Fruit fly (Drosophila melanogaster) whole organism, prepupa: ENCODE measurements around the gene Chd64.

ENCODE experiments used
- Blimp-1 ChIP-seq: fragments of 200-800 bp; sonication (Bioruptor generic); optimal IDR thresholded peaks from 3 replicates; lab custom pipeline; 2017; ENCODE audit warnings: missing biosample characterization, missing genetic modification characterization, mild to moderate bottlenecking, moderate library complexity, missing genetic modification reagents
- CG10631 ChIP-seq: fragments of 200-800 bp; sonication (Bioruptor generic); optimal IDR thresholded peaks from 2 replicates; lab custom pipeline; 2016; ENCODE audit warnings: missing biosample characterization, missing genetic modification characterization
- CG11762 ChIP-seq: fragments of 200-800 bp; sonication (Bioruptor generic); optimal IDR thresholded peaks from 3 replicates; lab custom pipeline; 2016; ENCODE audit warnings: missing biosample characterization, missing genetic modification characterization; ENCODE audit not compliant: insufficient read depth
- CG15336 ChIP-seq: fragments of 200-800 bp; sonication (Bioruptor generic); IDR thresholded peaks from 2 replicates; pipeline ENCODE4 v1.3.6; 2022; ENCODE audit warnings: missing biosample characterization, missing genetic modification characterization
- CG1621 ChIP-seq: fragments of 200-800 bp; sonication (Bioruptor generic); optimal IDR thresholded peaks from 3 replicates; lab custom pipeline; 2018; ENCODE audit warnings: missing biosample characterization, mild to moderate bottlenecking, missing genetic modification characterization
- CG16779 ChIP-seq: fragments of 200-800 bp; sonication (Bioruptor generic); optimal IDR thresholded peaks from 3 replicates; lab custom pipeline; 2017; ENCODE audit warnings: missing biosample characterization, mild to moderate bottlenecking, missing genetic modification characterization
- CG31627 ChIP-seq: fragments of 200-800 bp; sonication (Bioruptor generic); optimal IDR thresholded peaks from 3 replicates; lab custom pipeline; 2016; ENCODE audit warnings: missing biosample characterization, missing genetic modification characterization
- CG3919 ChIP-seq: fragments of 200-800 bp; sonication (Bioruptor generic); optimal IDR thresholded peaks from 3 replicates; lab custom pipeline; 2016; ENCODE audit warnings: missing biosample characterization, missing genetic modification characterization
- CG6163 ChIP-seq: fragments of 200-800 bp; sonication (Bioruptor generic); IDR thresholded peaks from 3 replicates; pipeline ENCODE4 v1.3.6; 2022; ENCODE audit warnings: missing biosample characterization, missing genetic modification characterization
- CG6276 ChIP-seq: fragments of 200-800 bp; sonication (Bioruptor generic); optimal IDR thresholded peaks from 2 replicates; lab custom pipeline; 2017; ENCODE audit warnings: missing biosample characterization, mild to moderate bottlenecking, missing genetic modification characterization
- CG6792 ChIP-seq: fragments of 200-800 bp; sonication (Bioruptor generic); optimal IDR thresholded peaks from 3 replicates; lab custom pipeline; 2016; ENCODE audit warnings: missing biosample characterization, missing genetic modification characterization
- CG6808 ChIP-seq: fragments of 200-800 bp; sonication (Bioruptor generic); optimal IDR thresholded peaks from 3 replicates; lab custom pipeline; 2017; ENCODE audit warnings: missing biosample characterization, missing genetic modification characterization, mild to moderate bottlenecking, moderate library complexity, missing genetic modification reagents
- CG6854 ChIP-seq: fragments of 200-800 bp; sonication (Bioruptor generic); optimal IDR thresholded peaks from 2 replicates; lab custom pipeline; 2017; ENCODE audit warnings: missing biosample characterization, mild to moderate bottlenecking, missing genetic modification characterization
- CG7368 ChIP-seq: fragments of 200-800 bp; sonication (Bioruptor generic); optimal IDR thresholded peaks from 3 replicates; lab custom pipeline; 2016; ENCODE audit warnings: missing biosample characterization, missing genetic modification characterization
- CG8119 ChIP-seq: fragments of 200-800 bp; sonication (Bioruptor generic); IDR thresholded peaks from 3 replicates; pipeline ENCODE4 v1.3.6; 2022; ENCODE audit warnings: missing biosample characterization, missing genetic modification characterization
- CG8319 ChIP-seq: fragments of 200-800 bp; sonication (Bioruptor generic); optimal IDR thresholded peaks from 3 replicates; lab custom pipeline; 2016; ENCODE audit warnings: missing biosample characterization, missing genetic modification characterization
- CG9139 ChIP-seq: fragments of 200-800 bp; sonication (Bioruptor generic); optimal IDR thresholded peaks from 3 replicates; lab custom pipeline; 2017; ENCODE audit warnings: missing biosample characterization, mild to moderate bottlenecking, missing genetic modification characterization
- Eip75B ChIP-seq: fragments of 200-800 bp; sonication (Bioruptor generic); optimal IDR thresholded peaks from 3 replicates; lab custom pipeline; 2016; ENCODE audit warnings: missing biosample characterization, missing genetic modification characterization
- Eip78C ChIP-seq: fragments of 200-800 bp; sonication (Bioruptor generic); peaks from one replicate; lab custom pipeline; 2016; ENCODE audit warnings: missing biosample characterization, missing genetic modification characterization
- Ets21C ChIP-seq: fragments of 200-800 bp; sonication (Bioruptor generic); optimal IDR thresholded peaks from 3 replicates; lab custom pipeline; 2016; ENCODE audit warnings: missing biosample characterization, missing genetic modification characterization
- Ets96B ChIP-seq: fragments of 200-800 bp; optimal IDR thresholded peaks from 2 replicates; lab custom pipeline; 2019; ENCODE audit warnings: missing biosample characterization, mild to moderate bottlenecking, missing genetic modification characterization, moderate library complexity
- Hr39 ChIP-seq: fragments of 200-800 bp; sonication (Bioruptor generic); optimal IDR thresholded peaks from 2 replicates; lab custom pipeline; 2016; ENCODE audit warnings: missing biosample characterization, missing genetic modification characterization
- Lpt ChIP-seq: fragments of 200-800 bp; sonication (Bioruptor generic); optimal IDR thresholded peaks from 3 replicates; lab custom pipeline; 2016; ENCODE audit warnings: missing biosample characterization, missing genetic modification characterization
- Smox ChIP-seq: fragments of 200-800 bp; sonication (Bioruptor generic); optimal IDR thresholded peaks from 3 replicates; lab custom pipeline; 2016; ENCODE audit warnings: missing biosample characterization, missing genetic modification characterization
- Sox102F ChIP-seq: fragments of 200-800 bp; sonication (Bioruptor generic); optimal IDR thresholded peaks from 2 replicates; lab custom pipeline; 2016; ENCODE audit warnings: missing biosample characterization, mild to moderate bottlenecking, missing genetic modification characterization
- Sox14 ChIP-seq: fragments of 200-800 bp; sonication (Bioruptor generic); optimal IDR thresholded peaks from 3 replicates; lab custom pipeline; 2016; ENCODE audit warnings: missing biosample characterization, missing genetic modification characterization
- acj6 ChIP-seq: fragments of 200-800 bp; sonication (Bioruptor generic); optimal IDR thresholded peaks from 3 replicates; lab custom pipeline; 2016; ENCODE audit warnings: missing biosample characterization, missing genetic modification characterization
- dac ChIP-seq: fragments of 200-800 bp; sonication (Bioruptor generic); optimal IDR thresholded peaks from 2 replicates; lab custom pipeline; 2017; ENCODE audit warnings: missing biosample characterization, mild to moderate bottlenecking, missing genetic modification characterization
- dsx ChIP-seq: fragments of 200-800 bp; optimal IDR thresholded peaks from 3 replicates; lab custom pipeline; 2019; ENCODE audit warnings: missing biosample characterization, mild to moderate bottlenecking, missing genetic modification characterization, moderate library complexity; ENCODE audit not compliant: poor library complexity, severe bottlenecking
- eg ChIP-seq: fragments of 200-800 bp; sonication (Bioruptor generic); IDR thresholded peaks from 3 replicates; pipeline ENCODE4 v1.3.6; 2022; ENCODE audit warnings: missing biosample characterization, missing genetic modification characterization
- esn ChIP-seq: fragments of 200-800 bp; sonication (Bioruptor generic); optimal IDR thresholded peaks from 2 replicates; lab custom pipeline; 2016; ENCODE audit warnings: missing biosample characterization, mild to moderate bottlenecking, missing genetic modification characterization, moderate library complexity
- fd85E ChIP-seq: fragments of 200-800 bp; sonication (Bioruptor generic); optimal IDR thresholded peaks from 3 replicates; lab custom pipeline; 2016; ENCODE audit warnings: missing biosample characterization, missing genetic modification characterization
- fkh ChIP-seq: fragments of 200-800 bp; sonication (Bioruptor generic); optimal IDR thresholded peaks from 3 replicates; lab custom pipeline; 2017; ENCODE audit warnings: missing biosample characterization, mild to moderate bottlenecking, missing genetic modification characterization, moderate library complexity
- lz ChIP-seq: fragments of 200-800 bp; sonication (Bioruptor generic); optimal IDR thresholded peaks from 3 replicates; lab custom pipeline; 2016; ENCODE audit warnings: missing biosample characterization, missing genetic modification characterization
- net ChIP-seq: fragments of 200-800 bp; sonication (Bioruptor generic); optimal IDR thresholded peaks from 3 replicates; lab custom pipeline; 2016; ENCODE audit warnings: missing biosample characterization, missing genetic modification characterization
- spab ChIP-seq: fragments of 200-800 bp; sonication (Bioruptor generic); optimal IDR thresholded peaks from 2 replicates; lab custom pipeline; 2017; ENCODE audit warnings: missing biosample characterization, mild to moderate bottlenecking, missing genetic modification characterization, missing genetic modification reagents
- ss ChIP-seq, 2 experiments: fragments of 200-800 bp; sonication (Bioruptor generic); optimal IDR thresholded peaks; 2 replicates in 1 of 2; 3 replicates in 1 of 2; lab custom pipeline; 2017 to 2018; ENCODE audit warnings: mild to moderate bottlenecking in 2 of 2, missing biosample characterization in 2 of 2, missing genetic modification characterization in 2 of 2, moderate library complexity in 1 of 2
- svp ChIP-seq: fragments of 200-800 bp; sonication (Bioruptor generic); peaks from one replicate; lab custom pipeline; 2016; ENCODE audit warnings: missing biosample characterization, missing genetic modification characterization
- topi ChIP-seq: fragments of 200-800 bp; sonication (Bioruptor generic); optimal IDR thresholded peaks from 3 replicates; lab custom pipeline; 2016; ENCODE audit warnings: missing biosample characterization, missing genetic modification characterization
- vri ChIP-seq: fragments of 200-800 bp; sonication (Bioruptor generic); optimal IDR thresholded peaks from 3 replicates; lab custom pipeline; 2016; ENCODE audit warnings: missing biosample characterization, mild to moderate bottlenecking, missing genetic modification characterization

Gene Chd64

DNA sequence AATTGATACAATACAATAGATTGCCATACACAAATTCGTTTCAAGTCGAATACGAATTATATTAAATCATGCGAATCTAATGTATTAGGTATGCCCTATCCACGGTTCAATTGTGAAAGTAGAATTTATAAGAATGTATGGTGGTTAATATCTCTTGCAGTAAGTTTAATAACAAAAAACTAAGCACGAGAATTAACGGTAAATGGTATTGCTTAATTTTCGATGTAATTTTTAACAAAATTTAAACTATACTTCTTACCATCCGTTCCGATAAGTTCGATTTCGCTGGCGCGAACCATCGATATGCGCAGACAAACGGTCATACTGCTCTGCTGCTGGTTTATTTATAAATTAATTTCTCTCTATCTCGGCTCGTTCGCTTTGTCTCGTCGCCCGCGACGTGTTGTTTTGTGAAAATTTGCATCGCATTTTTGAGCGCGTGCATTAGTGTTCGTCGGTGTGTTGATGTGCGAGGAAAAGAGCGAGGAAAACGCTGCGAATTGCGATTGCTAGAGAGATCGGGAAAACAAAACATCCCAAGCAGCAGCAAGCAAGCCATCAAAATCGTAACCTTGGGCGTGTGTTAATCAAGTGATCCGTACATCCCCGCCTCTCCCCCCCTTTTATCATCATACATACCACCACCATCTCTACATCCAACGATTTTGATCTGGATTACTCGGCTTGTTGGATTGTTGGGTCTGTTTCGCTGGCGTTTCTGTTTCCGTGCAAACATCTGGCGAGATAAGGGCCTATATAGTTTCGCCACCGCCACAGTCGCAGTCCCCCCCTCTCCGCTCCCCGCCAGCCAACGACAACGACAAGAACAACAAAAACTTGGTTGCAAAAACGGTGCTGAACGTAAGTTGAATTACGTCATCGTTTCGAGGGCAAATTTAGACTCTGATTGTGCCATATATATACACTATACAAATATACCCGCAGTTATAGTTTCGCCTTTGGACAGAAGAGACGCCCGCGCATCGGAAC, 18.6 kb downstream of the Chd64 start, which contains the start of gene Fit1:
Gene Fit1 (plus strand): TSS at position 307 of the 990 bp plus-strand sequence.
- TF ChIP-seq net (GFP tag; lab: Kevin White, UChicago) (no peak), CG8119 (no peak), CG11762 (GFP tag; lab: Kevin White, UChicago) (no peak), fkh (GFP tag; lab: Kevin White, UChicago) (peak; percentile 43), Lpt (GFP tag; lab: Kevin White, UChicago) (no peak), dac (no peak), CG31627 (GFP tag; lab: Kevin White, UChicago) (no peak), spab (GFP tag; lab: Kevin White, UChicago) (no peak), Eip78C (GFP tag; lab: Kevin White, UChicago) (peak; percentile 23), svp (GFP tag; lab: Kevin White, UChicago) (peak; percentile 83), ss (GFP tag; optimal IDR thresholded peaks at IDR 0.05; lab: Kevin White, UChicago) (peak; percentile 20 to 28), CG7368 (GFP tag; lab: Kevin White, UChicago) (no peak), CG10631 (GFP tag; lab: Kevin White, UChicago) (no peak), CG6854 (GFP tag; lab: Kevin White, UChicago) (no peak), lz (GFP tag; lab: Kevin White, UChicago) (no peak), CG16779 (tag; lab: Kevin White, UChicago) (no peak), CG6792 (no peak), CG1621 (tag; lab: Kevin White, UChicago) (peak; percentile 14), vri (GFP tag; lab: Kevin White, UChicago) (peak; percentile 62), Blimp-1 (no peak), Sox14 (peak; percentile 41), eg (0 out of 3 replicates have a peak, but pooled peaks have one; percentile 22), Hr39 (GFP tag; lab: Kevin White, UChicago) (no peak), Ets96B (tag; lab: Kevin White, UChicago) (no peak), CG6163 (GFP tag; lab: Robert Waterston, UW) (0 out of 3 replicates have a peak, but pooled peaks have one; percentile 32), acj6 (GFP tag; lab: Kevin White, UChicago) (no peak)

- TF ChIP-seq CG8319 (no peak), Ets21C (GFP tag; lab: Kevin White, UChicago) (no peak), CG6854 (GFP tag; lab: Kevin White, UChicago) (peak; percentile 70), dsx (GFP tag; lab: Kevin White, UChicago) (peak; percentile 67), fd85E (GFP tag; lab: Kevin White, UChicago) (peak; percentile 19), Lpt (GFP tag; lab: Kevin White, UChicago) (peak; percentile 37), Ets96B (tag; lab: Kevin White, UChicago) (peak; percentile 2), CG16779 (tag; lab: Kevin White, UChicago) (peak; percentile 57), CG6163 (GFP tag; lab: Robert Waterston, UW) (peak; percentile 64; the same call in 2 of the 3 replicates), CG3919 (GFP tag; lab: Kevin White, UChicago) (peak; percentile 44), CG31627 (GFP tag; lab: Kevin White, UChicago) (no peak), Eip75B (GFP tag; lab: Kevin White, UChicago) (peak; percentile 33), Blimp-1 (no peak), CG9139 (GFP tag; lab: Kevin White, UChicago) (peak; percentile 32), spab (GFP tag; lab: Kevin White, UChicago) (no peak), CG6808 (GFP tag; lab: Kevin White, UChicago) (peak; percentile 14), svp (GFP tag; lab: Kevin White, UChicago) (peak; percentile 77), eg (0 out of 3 replicates have a peak, but pooled peaks have one; percentile 31), Smox (GFP tag; lab: Kevin White, UChicago) (no peak), CG8119 (peak; percentile 33; the same call in 2 of the 3 replicates), ss (GFP tag; optimal IDR thresholded peaks at IDR 0.05; lab: Kevin White, UChicago) (peak; percentile 37 to 75), CG6276 (GFP tag; lab: Kevin White, UChicago) (peak; percentile 22), fkh (GFP tag; lab: Kevin White, UChicago) (peak; percentile 20), CG15336 (GFP tag; lab: Robert Waterston, UW) (peak; percentile 58; the same call in 1 of the 2 replicates), Sox14 (peak; percentile 33), Sox102F (peak; percentile 15), esn (GFP tag; lab: Kevin White, UChicago) (peak; percentile 8), topi (GFP tag; lab: Kevin White, UChicago) (peak; percentile 1), Eip78C (GFP tag; lab: Kevin White, UChicago) (peak; percentile 76)
- TF ChIP-seq, all 60 proteins: peak for 23
These were observed 19.5 kb downstream of the Chd64 start, which contains the start of gene CG14995 for dm6 chr3L:4102496-4103257. Gene CG14995 (minus strand): TSS chr3L:4103256.
